Fruit fly (Drosophila melanogaster) whole organism, embryonic: ENCODE measurements around the gene Sodq.

Experiments used
- Asciz ChIP-seq: fragments of 200-800 bp; sonication (Bioruptor generic); optimal IDR thresholded peaks from 2 replicates; lab custom pipeline; 2017; ENCODE audit warnings: missing biosample characterization, mild to moderate bottlenecking, missing genetic modification characterization, missing genetic modification reagents
- B-H1 ChIP-seq: fragments of 200-800 bp; sonication (Bioruptor generic); IDR thresholded peaks from 3 replicates; pipeline ENCODE4 v1.3.6; 2022; ENCODE audit warnings: missing biosample characterization, missing genetic modification characterization
- C15 ChIP-seq: fragments of 200-800 bp; sonication (Bioruptor generic); IDR thresholded peaks from 3 replicates; pipeline ENCODE4 v1.3.6; 2022; ENCODE audit warnings: missing biosample characterization, missing genetic modification characterization
- CG10366 ChIP-seq: fragments of 200-800 bp; sonication (Bioruptor generic); IDR thresholded peaks from 2 replicates; pipeline ENCODE4 v1.3.6; 2022; ENCODE audit warnings: missing biosample characterization, missing genetic modification characterization
- CG10654 ChIP-seq: fragments of 200-800 bp; sonication (Bioruptor generic); optimal IDR thresholded peaks from 2 replicates; lab custom pipeline; 2016; ENCODE audit warnings: missing biosample characterization, missing genetic modification characterization
- CG13123 ChIP-seq: fragments of 200-800 bp; sonication (Bioruptor generic); optimal IDR thresholded peaks from 2 replicates; lab custom pipeline; 2016; ENCODE audit warnings: missing biosample characterization, missing genetic modification characterization
- CG14014 ChIP-seq: fragments of 200-800 bp; sonication (Bioruptor generic); IDR thresholded peaks from 2 replicates; pipeline ENCODE4 v1.3.6; 2022; ENCODE audit warnings: missing biosample characterization, missing genetic modification characterization
- CG14860 ChIP-seq: fragments of 200-800 bp; sonication (Bioruptor generic); IDR thresholded peaks from 3 replicates; pipeline ENCODE4 v1.3.6; 2022; ENCODE audit warnings: missing biosample characterization, missing genetic modification characterization; ENCODE audit not compliant: partially characterized antibody
- CG15011 ChIP-seq: fragments of 200-800 bp; sonication (Bioruptor generic); optimal IDR thresholded peaks from 3 replicates; lab custom pipeline; 2018; ENCODE audit warnings: missing biosample characterization, mild to moderate bottlenecking, missing genetic modification characterization
- CG1647 ChIP-seq: fragments of 200-800 bp; sonication (Bioruptor generic); optimal IDR thresholded peaks from 3 replicates; lab custom pipeline; 2016; ENCODE audit warnings: missing biosample characterization, missing genetic modification characterization
- CG18262 ChIP-seq: fragments of 200-800 bp; optimal IDR thresholded peaks from 3 replicates; lab custom pipeline; 2019; ENCODE audit warnings: missing biosample characterization, mild to moderate bottlenecking, missing genetic modification characterization, moderate library complexity
- CG18764 ChIP-seq: fragments of 200-800 bp; sonication (Bioruptor generic); optimal IDR thresholded peaks from 3 replicates; lab custom pipeline; 2016; ENCODE audit warnings: missing biosample characterization, missing genetic modification characterization
- CG31441 ChIP-seq: fragments of 200-800 bp; sonication (Bioruptor generic); IDR thresholded peaks from 2 replicates; pipeline ENCODE4 v1.3.6; 2022; ENCODE audit warnings: missing biosample characterization, missing genetic modification characterization
- CG32532 ChIP-seq: fragments of 200-800 bp; sonication (Bioruptor generic); IDR thresholded peaks from 2 replicates; pipeline ENCODE4 v1.3.6; 2022; ENCODE audit warnings: missing biosample characterization, missing genetic modification characterization
- CG34376 ChIP-seq: fragments of 200-800 bp; sonication (Bioruptor generic); optimal IDR thresholded peaks from 2 replicates; lab custom pipeline; 2018; ENCODE audit warnings: missing biosample characterization, mild to moderate bottlenecking, missing genetic modification characterization
- CG4360 ChIP-seq: fragments of 200-800 bp; sonication (Bioruptor generic); IDR thresholded peaks from 2 replicates; pipeline ENCODE4 v1.3.6; 2022; ENCODE audit warnings: missing biosample characterization, missing genetic modification characterization
- CG4854 ChIP-seq: fragments of 200-800 bp; sonication (Bioruptor generic); optimal IDR thresholded peaks from 2 replicates; lab custom pipeline; 2016; ENCODE audit warnings: missing biosample characterization, missing genetic modification characterization, inconsistent platforms
- CG6654 ChIP-seq: fragments of 200-800 bp; sonication (Bioruptor generic); optimal IDR thresholded peaks from 2 replicates; lab custom pipeline; 2017; ENCODE audit warnings: missing biosample characterization, mild to moderate bottlenecking, missing genetic modification characterization
- CG6791 ChIP-seq: fragments of 200-800 bp; sonication (Bioruptor generic); IDR thresholded peaks from 3 replicates; pipeline ENCODE4 v1.3.6; 2022; ENCODE audit warnings: missing biosample characterization, missing genetic modification characterization; ENCODE audit not compliant: partially characterized antibody
- CG6854 ChIP-seq: fragments of 200-800 bp; sonication (Bioruptor generic); optimal IDR thresholded peaks from 3 replicates; lab custom pipeline; 2017; ENCODE audit warnings: missing biosample characterization, mild to moderate bottlenecking, missing genetic modification characterization
- CG7556 ChIP-seq: fragments of 200-800 bp; sonication (Bioruptor generic); optimal IDR thresholded peaks from 2 replicates; lab custom pipeline; 2017; ENCODE audit warnings: missing biosample characterization, mild to moderate bottlenecking, missing genetic modification characterization
- CG7745 ChIP-seq: fragments of 200-800 bp; sonication (Bioruptor generic); optimal IDR thresholded peaks from 2 replicates; lab custom pipeline; 2018; ENCODE audit warnings: missing biosample characterization, mild to moderate bottlenecking, missing genetic modification characterization, moderate library complexity
- CG9727 ChIP-seq: fragments of 200-800 bp; sonication (Bioruptor generic); optimal IDR thresholded peaks from 3 replicates; lab custom pipeline; 2017; ENCODE audit warnings: missing biosample characterization, mild to moderate bottlenecking, missing genetic modification characterization
- CG9876 ChIP-seq: fragments of 200-800 bp; sonication (Bioruptor generic); optimal IDR thresholded peaks from 2 replicates; lab custom pipeline; 2016; ENCODE audit warnings: missing biosample characterization, missing genetic modification characterization
- Drgx ChIP-seq: fragments of 200-800 bp; sonication (Bioruptor generic); IDR thresholded peaks from 2 replicates; pipeline ENCODE4 v1.3.6; 2022; ENCODE audit warnings: missing biosample characterization, missing genetic modification characterization
- Eip74EF ChIP-seq, 2 experiments: fragments of 200-800 bp in 1 of 2; fragments of >200 bp in 1 of 2; sonication (Bioruptor generic) in 1 of 2; optimal IDR thresholded peaks; 2 replicates each; lab custom pipeline; 2017 to 2019; ENCODE audit warnings: missing biosample characterization in 2 of 2, missing genetic modification characterization in 2 of 2, mild to moderate bottlenecking in 1 of 2, moderate library complexity in 1 of 2
- H15 ChIP-seq: fragments of 200-800 bp; sonication (Bioruptor generic); IDR thresholded peaks from 3 replicates; pipeline ENCODE4 v1.3.6; 2022; ENCODE audit warnings: missing biosample characterization, missing genetic modification characterization
- MBD-R2 ChIP-seq: fragments of 200-800 bp; sonication (Bioruptor generic); IDR thresholded peaks from 2 replicates; pipeline ENCODE4 v1.3.6; 2022; ENCODE audit warnings: missing biosample characterization, missing genetic modification characterization
- NC2β ChIP-seq: fragments of 200-800 bp; sonication (Bioruptor generic); optimal IDR thresholded peaks from 2 replicates; lab custom pipeline; 2016; ENCODE audit warnings: missing biosample characterization, missing genetic modification characterization
- Ptx1 ChIP-seq: fragments of 200-800 bp; sonication (Bioruptor generic); IDR thresholded peaks from 2 replicates; pipeline ENCODE4 v1.3.6; 2022; ENCODE audit warnings: missing biosample characterization, missing genetic modification characterization
- Trl ChIP-seq, 3 experiments: fragments of >200 bp in 2 of 3; fragments of 200-800 bp in 1 of 3; sonication (Bioruptor generic) in 1 of 3; optimal IDR thresholded peaks; 2 replicates in 1 of 3; 3 replicates in 2 of 3; lab custom pipeline; 2016 to 2017; ENCODE audit warnings: missing biosample characterization in 1 of 3, missing genetic modification characterization in 1 of 3
- amos ChIP-seq: fragments of 200-800 bp; sonication (Bioruptor generic); IDR thresholded peaks from 2 replicates; pipeline ENCODE4 v1.3.6; 2022; ENCODE audit warnings: missing biosample characterization, missing genetic modification characterization; ENCODE audit not compliant: partially characterized antibody
- caup ChIP-seq: fragments of 200-800 bp; sonication (Bioruptor generic); optimal IDR thresholded peaks from 3 replicates; lab custom pipeline; 2017; ENCODE audit warnings: missing biosample characterization, mild to moderate bottlenecking, missing genetic modification characterization, moderate library complexity; ENCODE audit not compliant: severe bottlenecking
- da ChIP-seq: fragments of 200-800 bp; sonication (Bioruptor generic); optimal IDR thresholded peaks from 2 replicates; lab custom pipeline; 2016; ENCODE audit warnings: missing biosample characterization, missing genetic modification characterization
- dmrt11E ChIP-seq: fragments of 200-800 bp; sonication (Bioruptor generic); optimal IDR thresholded peaks from 3 replicates; lab custom pipeline; 2018; ENCODE audit warnings: missing biosample characterization, mild to moderate bottlenecking, missing genetic modification characterization, moderate library complexity
- exex ChIP-seq: fragments of 200-800 bp; sonication (Bioruptor generic); optimal IDR thresholded peaks from 4 replicates; lab custom pipeline; 2018; ENCODE audit warnings: missing biosample characterization, mild to moderate bottlenecking, missing genetic modification characterization, moderate library complexity
- fru ChIP-seq: fragments of >200 bp; optimal IDR thresholded peaks from 2 replicates; lab custom pipeline; 2017
- gce ChIP-seq: fragments of 200-800 bp; sonication (Bioruptor generic); IDR thresholded peaks from 3 replicates; pipeline ENCODE4 v1.3.6; 2022; ENCODE audit warnings: missing biosample characterization, missing genetic modification characterization
- gsb ChIP-seq: fragments of 200-800 bp; sonication (Bioruptor generic); IDR thresholded peaks from 2 replicates; pipeline ENCODE4 v1.3.6; 2022; ENCODE audit warnings: missing biosample characterization, missing genetic modification characterization
- jing ChIP-seq: fragments of 200-800 bp; sonication (Bioruptor generic); optimal IDR thresholded peaks from 2 replicates; lab custom pipeline; 2018; ENCODE audit warnings: missing biosample characterization, mild to moderate bottlenecking, missing genetic modification characterization
- lmd ChIP-seq: fragments of 200-800 bp; sonication (Bioruptor generic); IDR thresholded peaks from 2 replicates; pipeline ENCODE4 v1.3.6; 2022; ENCODE audit warnings: missing biosample characterization, missing genetic modification characterization
- lov ChIP-seq, 2 experiments: fragments of 200-800 bp in 1 of 2; fragments of >200 bp in 1 of 2; sonication (Bioruptor generic) in 1 of 2; IDR thresholded peaks in 1 of 2; optimal IDR thresholded peaks in 1 of 2; 2 replicates in 1 of 2; 3 replicates in 1 of 2; pipeline versions ENCODE4 v1.3.6 to Lab custom; 2017 to 2022; ENCODE audit warnings: missing biosample characterization in 1 of 2, missing genetic modification characterization in 1 of 2
- nau ChIP-seq: fragments of 200-800 bp; sonication (Bioruptor generic); optimal IDR thresholded peaks from 3 replicates; lab custom pipeline; 2017; ENCODE audit warnings: missing biosample characterization, mild to moderate bottlenecking, missing genetic modification characterization, missing genetic modification reagents
- nerfin-1 ChIP-seq: fragments of 200-800 bp; sonication (Bioruptor generic); optimal IDR thresholded peaks from 3 replicates; lab custom pipeline; 2019; ENCODE audit warnings: missing biosample characterization, mild to moderate bottlenecking, missing genetic modification characterization, moderate library complexity
- sens ChIP-seq: fragments of 200-800 bp; sonication (Bioruptor generic); peaks from one replicate; lab custom pipeline; 2016; ENCODE audit warnings: missing biosample characterization, missing genetic modification characterization
- slbo ChIP-seq: fragments of 200-800 bp; sonication (Bioruptor generic); IDR thresholded peaks from 2 replicates; pipeline ENCODE4 v1.3.6; 2022; ENCODE audit warnings: missing biosample characterization, missing genetic modification characterization
- sr ChIP-seq: fragments of 200-800 bp; sonication (Bioruptor generic); IDR thresholded peaks from 3 replicates; pipeline ENCODE4 v1.3.6; 2022; ENCODE audit warnings: missing biosample characterization, missing genetic modification characterization
- stc ChIP-seq: fragments of 200-800 bp; sonication (Bioruptor generic); IDR thresholded peaks from 2 replicates; pipeline ENCODE4 v1.3.6; 2022; ENCODE audit warnings: missing biosample characterization, missing genetic modification characterization
- unc-4 ChIP-seq: fragments of 200-800 bp; sonication (Bioruptor generic); IDR thresholded peaks from 2 replicates; pipeline ENCODE4 v1.3.6; 2022; ENCODE audit warnings: missing biosample characterization, missing genetic modification characterization; ENCODE audit not compliant: partially characterized antibody

Sodq gene

dm6 chr3R:25880971-25881809 is 14.4 kb upstream of the Sodq start, which contains the start of gene Tsp96F (continued):
- TF ChIP-seq CG15011 (no peak), CG13123 (no peak), CG31441 (GFP tag; lab: Robert Waterston, UW) (no peak), amos (GFP tag; lab: Robert Waterston, UW) (peak; percentile 73), gce (GFP tag; lab: Robert Waterston, UW) (no peak), Trl (optimal IDR thresholded peaks at IDR 0.05; lab: Kevin White, UChicago) (no peak), Trl (GFP tag; optimal IDR thresholded peaks at IDR 0.05; lab: Kevin White, UChicago) (no peak), nerfin-1 (tag; lab: Kevin White, UChicago) (peak; percentile 16), NC2β (GFP tag; lab: Kevin White, UChicago) (no peak), CG9727 (no peak), CG18764 (GFP tag; lab: Kevin White, UChicago) (no peak), lmd (GFP tag; lab: Robert Waterston, UW) (no peak), CG6854 (GFP tag; lab: Kevin White, UChicago) (no peak), CG4360 (no peak), CG9876 (GFP tag; lab: Kevin White, UChicago) (no peak), Ptx1 (GFP tag; lab: Robert Waterston, UW) (no peak), CG1647 (GFP tag; lab: Kevin White, UChicago) (no peak), caup (GFP tag; lab: Kevin White, UChicago) (no peak), stc (no peak), Asciz (GFP tag; lab: Kevin White, UChicago) (no peak), CG32532 (GFP tag; lab: Robert Waterston, UW) (no peak), Drgx (no peak), CG6654 (GFP tag; lab: Kevin White, UChicago) (no peak), exex (tag; lab: Kevin White, UChicago) (no peak), H15 (GFP tag; lab: Robert Waterston, UW) (no peak), C15 (GFP tag; lab: Robert Waterston, UW) (no peak), CG4854 (GFP tag; lab: Kevin White, UChicago) (no peak), da (GFP tag; lab: Kevin White, UChicago) (no peak), sens (GFP tag; lab: Kevin White, UChicago) (peak; percentile 51), CG7745 (tag; lab: Kevin White, UChicago) (no peak), slbo (GFP tag; lab: Robert Waterston, UW) (no peak), CG14014 (no peak), B-H1 (no peak), CG14860 (GFP tag; lab: Robert Waterston, UW) (no peak), CG10366 (no peak), sr (GFP tag; lab: Robert Waterston, UW) (no peak), CG18262 (tag; lab: Kevin White, UChicago) (no peak), nau (no peak), CG34376 (GFP tag; lab: Kevin White, UChicago) (peak; percentile 36), CG6791 (GFP tag; lab: Robert Waterston, UW) (peak; percentile 69), CG10654 (no peak), CG7556 (no peak), lov (optimal IDR thresholded peaks at IDR 0.05; lab: Kevin White, UChicago) (no peak), lov (GFP tag; IDR thresholded peaks at IDR 0.05; lab: Robert Waterston, UW) (no peak), fru (lab: Kevin White, UChicago) (no peak), MBD-R2 (GFP tag; lab: Robert Waterston, UW) (peak; percentile 54), jing (GFP tag; lab: Kevin White, UChicago) (no peak), unc-4 (GFP tag; lab: Robert Waterston, UW) (no peak; the same call in 1 of the 2 replicates), Eip74EF (GFP tag; optimal IDR thresholded peaks at IDR 0.05; lab: Kevin White, UChicago) (no peak), dmrt11E (tag; lab: Kevin White, UChicago) (no peak), gsb (GFP tag; lab: Robert Waterston, UW) (no peak)
